Fruit fly (Drosophila melanogaster): ENCODE data around the gene mRpL47.

dm6 chr3R:9555334-9555974 lies 39.7 kb upstream of the mRpL47 start, which contains the start of the genes CG9386 and BckdhA:
- TF ChIP-seq Sox100B (GFP tag; optimal IDR thresholded peaks at IDR 0.05) (no peak), fru (optimal IDR thresholded peaks at IDR 0.05) (no peak), B-H2 (GFP tag; optimal IDR thresholded peaks at IDR 0.05) (peak; percentile 45), Side (GFP tag; optimal IDR thresholded peaks at IDR 0.05) (no peak), CG7839 (tag; optimal IDR thresholded peaks at IDR 0.05) (peak; percentile 59), CG10431 (GFP tag; optimal IDR thresholded peaks at IDR 0.05) (no peak), Elba2 (GFP tag; optimal IDR thresholded peaks at IDR 0.05) (no peak), tup (GFP tag; optimal IDR thresholded peaks at IDR 0.05) (no peak), CG9876 (GFP tag; optimal IDR thresholded peaks at IDR 0.05) (peak; percentile 26), aop (GFP tag; IDR thresholded peaks at IDR 0.05) (no peak), HmgZ (tag; optimal IDR thresholded peaks at IDR 0.05) (peak; percentile 21), nom (GFP tag; optimal IDR thresholded peaks at IDR 0.05) (no peak)
